Worm (Caenorhabditis elegans) whole organism, young adult: ENCODE results near the gene klo-1.

Experiments
- B0019.2 ChIP-seq: fragments of 200-800 bp; sonication (Bioruptor generic); conservative IDR thresholded peaks from 2 replicates; pipeline ENCODE4 v1.3.6; 2022; ENCODE audit warnings: missing genetic modification reagents, missing genetic modification characterization, missing compliant biosample characterization
- B0336.3 ChIP-seq: fragments of 200-800 bp; sonication (Bioruptor generic); IDR thresholded peaks from 2 replicates; pipeline ENCODE4 v1.3.6; 2022; ENCODE audit warnings: missing genetic modification characterization, missing compliant biosample characterization
- C06A6.2 ChIP-seq: fragments of 200-800 bp; sonication (Bioruptor generic); conservative IDR thresholded peaks from 2 replicates; pipeline ENCODE4 v1.3.6; 2022; ENCODE audit warnings: missing genetic modification characterization, missing compliant biosample characterization
- C17E4.6 ChIP-seq: fragments of 200-800 bp; sonication (Bioruptor generic); IDR thresholded peaks from 2 replicates; pipeline ENCODE4 v1.3.6; 2022; ENCODE audit warnings: missing genetic modification reagents, missing genetic modification characterization, missing compliant biosample characterization
- D2030.7 ChIP-seq: fragments of 200-800 bp; sonication (Bioruptor generic); IDR thresholded peaks from 2 replicates; pipeline ENCODE4 v1.3.6; 2022; ENCODE audit warnings: missing genetic modification reagents, missing genetic modification characterization, missing compliant biosample characterization
- F10E7.11 ChIP-seq: sonication (generic microtip); optimal IDR thresholded peaks from 2 replicates; lab custom pipeline; 2017; ENCODE audit warnings: mild to moderate bottlenecking, missing genetic modification characterization, moderate library complexity, missing compliant biosample characterization
- F23B12.7 ChIP-seq: sonication (generic microtip); optimal IDR thresholded peaks from 2 replicates; lab custom pipeline; 2017; ENCODE audit warnings: missing genetic modification characterization, mild to moderate bottlenecking, missing compliant biosample characterization, antibody characterized with exemption, moderate library complexity; ENCODE audit not compliant: insufficient read depth
- F39B2.1 ChIP-seq: fragments of 200-800 bp; sonication (Bioruptor generic); IDR thresholded peaks from 2 replicates; pipeline ENCODE4 v1.3.6; 2022; ENCODE audit warnings: missing genetic modification reagents, missing genetic modification characterization, missing compliant biosample characterization
- F49E8.2 ChIP-seq: sonication (generic microtip); optimal IDR thresholded peaks from 3 replicates; lab custom pipeline; 2017; ENCODE audit warnings: missing genetic modification characterization, mild to moderate bottlenecking, missing compliant biosample characterization, antibody characterized with exemption, moderate library complexity; ENCODE audit not compliant: insufficient read depth
- F52B5.7 ChIP-seq: sonication (generic microtip); optimal IDR thresholded peaks from 2 replicates; lab custom pipeline; 2016; ENCODE audit warnings: mild to moderate bottlenecking, missing genetic modification characterization, missing compliant biosample characterization
- F55B11.4 ChIP-seq: sonication (generic microtip); optimal IDR thresholded peaks from 2 replicates; lab custom pipeline; 2016; ENCODE audit warnings: missing compliant biosample characterization, missing genetic modification characterization, borderline replicate concordance; ENCODE audit not compliant: insufficient read depth
- F57C9.4 ChIP-seq: sonication (generic microtip); optimal IDR thresholded peaks from 2 replicates; lab custom pipeline; 2017; ENCODE audit warnings: mild to moderate bottlenecking, missing genetic modification characterization, missing compliant biosample characterization
- T07F8.4 ChIP-seq: sonication (generic microtip); optimal IDR thresholded peaks from 2 replicates; lab custom pipeline; 2016; ENCODE audit warnings: mild to moderate bottlenecking, missing genetic modification characterization, moderate library complexity, missing compliant biosample characterization
- Y53G8AR.9 ChIP-seq: fragments of 200-800 bp; sonication (Bioruptor generic); conservative IDR thresholded peaks from 2 replicates; pipeline ENCODE4 v1.3.6; 2022; ENCODE audit warnings: missing genetic modification reagents, missing genetic modification characterization, missing compliant biosample characterization
- Y67H2A.10 ChIP-seq: fragments of 200-800 bp; sonication (Bioruptor generic); conservative IDR thresholded peaks from 2 replicates; pipeline ENCODE4 v1.3.6; 2022; ENCODE audit warnings: missing genetic modification reagents, missing genetic modification characterization, missing compliant biosample characterization
- Y95B8A.8 ChIP-seq: fragments of 200-800 bp; sonication (Bioruptor generic); IDR thresholded peaks from 2 replicates; pipeline ENCODE4 v1.3.6; 2022; ENCODE audit warnings: missing genetic modification reagents, missing genetic modification characterization, missing compliant biosample characterization
- ZK185.1 ChIP-seq: sonication (generic microtip); optimal IDR thresholded peaks from 2 replicates; lab custom pipeline; 2016; ENCODE audit warnings: mild to moderate bottlenecking, missing genetic modification characterization, missing compliant biosample characterization; ENCODE audit not compliant: poor library complexity, severe bottlenecking
- akir-1 ChIP-seq: fragments of 200-800 bp; sonication (Bioruptor generic); optimal IDR thresholded peaks from 2 replicates; lab custom pipeline; 2018; ENCODE audit warnings: mild to moderate bottlenecking, missing genetic modification characterization, moderate library complexity, missing compliant biosample characterization
- aptf-3 ChIP-seq: fragments of 200-800 bp; sonication (Bioruptor generic); IDR thresholded peaks from 2 replicates; pipeline ENCODE4 v1.3.6; 2022; ENCODE audit warnings: missing genetic modification characterization, missing compliant biosample characterization
- atf-7 ChIP-seq: sonication (generic microtip); optimal IDR thresholded peaks from 2 replicates; lab custom pipeline; 2017; ENCODE audit warnings: mild to moderate bottlenecking, missing genetic modification characterization, missing compliant biosample characterization
- athp-1 ChIP-seq: sonication (generic microtip); optimal IDR thresholded peaks from 2 replicates; lab custom pipeline; 2017; ENCODE audit warnings: mild to moderate bottlenecking, missing genetic modification characterization, missing compliant biosample characterization
- attf-6 ChIP-seq: fragments of 200-800 bp; sonication (Bioruptor generic); IDR thresholded peaks from 2 replicates; pipeline ENCODE4 v1.3.6; 2022; ENCODE audit warnings: missing genetic modification reagents, missing genetic modification characterization, missing compliant biosample characterization
- cebp-2 ChIP-seq: fragments of 200-800 bp; sonication (Bioruptor generic); IDR thresholded peaks from 2 replicates; pipeline ENCODE4 v1.3.6; 2022; ENCODE audit warnings: missing genetic modification characterization, missing compliant biosample characterization
- ceh-79 ChIP-seq: sonication (generic microtip); optimal IDR thresholded peaks from 2 replicates; lab custom pipeline; 2017; ENCODE audit warnings: mild to moderate bottlenecking, missing genetic modification characterization, missing compliant biosample characterization
- dpl-1 ChIP-seq: fragments of 150-350 bp; optimal IDR thresholded peaks from 2 replicates; lab custom pipeline; 2014; ENCODE audit warnings: missing biosample characterization, missing genetic modification reagents, missing genetic modification characterization
- ekl-4 ChIP-seq: fragments of 200-800 bp; sonication (Bioruptor generic); IDR thresholded peaks from 2 replicates; pipeline ENCODE4 v1.3.6; 2022; ENCODE audit warnings: missing genetic modification reagents, missing genetic modification characterization, missing compliant biosample characterization
- fkh-3 ChIP-seq: sonication (generic microtip); optimal IDR thresholded peaks from 2 replicates; lab custom pipeline; 2016; ENCODE audit warnings: mild to moderate bottlenecking, missing genetic modification characterization, missing compliant biosample characterization
- gei-17 ChIP-seq: fragments of 200-800 bp; sonication (Bioruptor generic); optimal IDR thresholded peaks from 2 replicates; lab custom pipeline; 2018; ENCODE audit warnings: mild to moderate bottlenecking, missing genetic modification characterization, missing compliant biosample characterization
- hlh-12 ChIP-seq: sonication (generic microtip); optimal IDR thresholded peaks from 2 replicates; lab custom pipeline; 2016; ENCODE audit warnings: missing genetic modification characterization, missing compliant biosample characterization
- hlh-26 ChIP-seq: fragments of 200-800 bp; sonication (Bioruptor generic); conservative IDR thresholded peaks from 2 replicates; pipeline ENCODE4 v1.3.6; 2022; ENCODE audit warnings: missing genetic modification reagents, missing genetic modification characterization, missing compliant biosample characterization
- lag-1 ChIP-seq: fragments of 200-800 bp; sonication (Bioruptor generic); IDR thresholded peaks from 2 replicates; pipeline ENCODE4 v1.3.6; 2022; ENCODE audit warnings: missing genetic modification reagents, missing genetic modification characterization, missing compliant biosample characterization
- let-526 ChIP-seq: fragments of 200-800 bp; sonication (Bioruptor generic); IDR thresholded peaks from 2 replicates; pipeline ENCODE4 v1.3.6; 2022; ENCODE audit warnings: missing genetic modification reagents, missing genetic modification characterization, missing compliant biosample characterization
- lin-35 ChIP-seq, 3 experiments: fragments of 150-350 bp in 2 of 3; sonication (generic microtip) in 1 of 3; optimal IDR thresholded peaks; 2 replicates each; lab custom pipeline; 2014 to 2018; ENCODE audit warnings: missing biosample characterization in 3 of 3, missing genetic modification characterization in 3 of 3, missing genetic modification reagents in 3 of 3
- lsy-27 ChIP-seq: sonication (generic microtip); optimal IDR thresholded peaks from 2 replicates; lab custom pipeline; 2017; ENCODE audit warnings: missing genetic modification characterization, mild to moderate bottlenecking, missing compliant biosample characterization, antibody characterized with exemption, missing genotype, borderline replicate concordance; ENCODE audit not compliant: insufficient read depth
- nfya-2 ChIP-seq: fragments of 200-800 bp; sonication (Bioruptor generic); IDR thresholded peaks from 2 replicates; pipeline ENCODE4 v1.3.6; 2022; ENCODE audit warnings: missing genetic modification reagents, missing genetic modification characterization, missing compliant biosample characterization
- pbrm-1 ChIP-seq: fragments of 200-800 bp; sonication (Bioruptor generic); IDR thresholded peaks from 2 replicates; pipeline ENCODE4 v1.3.6; 2022; ENCODE audit warnings: missing genetic modification reagents, missing genetic modification characterization, missing compliant biosample characterization
- rec-8 ChIP-seq, 2 experiments: sonication (generic microtip); optimal IDR thresholded peaks; 2 replicates each; lab custom pipeline; 2016; ENCODE audit warnings: mild to moderate bottlenecking in 2 of 2, missing genetic modification characterization in 2 of 2, missing genetic modification reagents in 2 of 2, missing genotype in 2 of 2, missing biosample characterization in 1 of 2, missing compliant biosample characterization in 1 of 2, moderate library complexity in 1 of 2
- sea-2 ChIP-seq: fragments of 200-800 bp; sonication (Bioruptor generic); IDR thresholded peaks from 2 replicates; pipeline ENCODE4 v1.3.6; 2022; ENCODE audit warnings: missing genetic modification characterization, missing compliant biosample characterization
- snpc-3.4 ChIP-seq: sonication (generic microtip); optimal IDR thresholded peaks from 2 replicates; lab custom pipeline; 2017; ENCODE audit warnings: missing genetic modification characterization, mild to moderate bottlenecking, missing compliant biosample characterization, antibody characterized with exemption, moderate library complexity, missing genotype, missing genetic modification reagents
- somi-1 ChIP-seq: fragments of 200-800 bp; sonication (Bioruptor generic); optimal IDR thresholded peaks from 2 replicates; lab custom pipeline; 2018; ENCODE audit warnings: mild to moderate bottlenecking, missing genetic modification characterization, missing compliant biosample characterization
- tbx-9 ChIP-seq: sonication (generic microtip); optimal IDR thresholded peaks from 2 replicates; lab custom pipeline; 2016; ENCODE audit warnings: borderline replicate concordance, missing genetic modification characterization, inconsistent platforms, missing compliant biosample characterization
- tlf-1 ChIP-seq: fragments of 200-800 bp; sonication (Bioruptor generic); optimal IDR thresholded peaks from 2 replicates; lab custom pipeline; 2018; ENCODE audit warnings: mild to moderate bottlenecking, missing genetic modification characterization, missing compliant biosample characterization
- unc-130 ChIP-seq: sonication (generic microtip); optimal IDR thresholded peaks from 2 replicates; lab custom pipeline; 2016; ENCODE audit warnings: missing genetic modification reagents, missing genetic modification characterization, missing compliant biosample characterization
- unc-62 ChIP-seq: fragments of 150-350 bp; optimal IDR thresholded peaks from 2 replicates; lab custom pipeline; 2014; ENCODE audit warnings: missing biosample characterization, missing genetic modification reagents, missing genetic modification characterization
- ztf-18 ChIP-seq: sonication (generic microtip); optimal IDR thresholded peaks from 2 replicates; lab custom pipeline; 2016; ENCODE audit warnings: missing genotype, mild to moderate bottlenecking, missing genetic modification characterization, missing compliant biosample characterization
- ztf-26 ChIP-seq: sonication (generic microtip); optimal IDR thresholded peaks from 2 replicates; lab custom pipeline; 2017; ENCODE audit warnings: missing genetic modification characterization, missing compliant biosample characterization
- ztf-28 ChIP-seq: fragments of 200-800 bp; sonication (Bioruptor generic); IDR thresholded peaks from 2 replicates; pipeline ENCODE4 v1.3.6; 2022; ENCODE audit warnings: missing genetic modification reagents, missing genetic modification characterization, missing compliant biosample characterization
- ztf-3 ChIP-seq: fragments of 200-800 bp; sonication (Bioruptor generic); optimal IDR thresholded peaks from 2 replicates; lab custom pipeline; 2018; ENCODE audit warnings: mild to moderate bottlenecking, missing genetic modification characterization, missing compliant biosample characterization

klo-1 gene

ce11 chrIV:7789521-7789949, 41.5 kb upstream of the klo-1 start, which contains the start of gene imp-3 (continued):
- TF ChIP-seq B0336.3 (GFP tag; lab: Robert Waterston, UW) (peak; percentile 80), C06A6.2 (GFP tag; lab: Robert Waterston, UW) (no peak), somi-1 (GFP tag; lab: Kevin White, UChicago) (no peak), tbx-9 (peak; percentile 64), Y53G8AR.9 (GFP tag; lab: Robert Waterston, UW) (peak; percentile 95), ztf-18 (tag; lab: Kevin White, UChicago) (peak; percentile 18), F39B2.1 (GFP tag; lab: Robert Waterston, UW) (peak; percentile 61; the same call in 1 of the 2 replicates), hlh-12 (tag; lab: Kevin White, UChicago) (no peak), snpc-3.4 (tag; lab: Kevin White, UChicago) (peak; percentile 22), C17E4.6 (GFP tag; lab: Robert Waterston, UW) (peak; percentile 54; the same call in 1 of the 2 replicates), lag-1 (GFP tag; lab: Robert Waterston, UW) (no peak), dpl-1 (GFP tag; lab: Kevin White, UChicago) (no peak), F10E7.11 (tag; lab: Kevin White, UChicago) (peak; percentile 69), F23B12.7 (tag; lab: Kevin White, UChicago) (no peak), F55B11.4 (tag; lab: Kevin White, UChicago) (no peak), ceh-79 (peak; percentile 49), B0019.2 (no peak), ekl-4 (peak; percentile 83), ztf-28 (GFP tag; lab: Robert Waterston, UW) (0 out of 2 replicates have a peak, but pooled peaks have one; percentile 35), F52B5.7 (tag; lab: Kevin White, UChicago) (peak; percentile 84), nfya-2 (GFP tag; lab: Robert Waterston, UW) (no peak), aptf-3 (peak; percentile 35; the same call in 1 of the 2 replicates), let-526 (GFP tag; lab: Robert Waterston, UW) (no peak), D2030.7 (no peak), Y67H2A.10 (peak; percentile 33), cebp-2 (no peak), tlf-1 (GFP tag; lab: Kevin White, UChicago) (peak; percentile 53), rec-8 (tag; optimal IDR thresholded peaks at IDR 0.05; lab: Kevin White, UChicago) (no peak), T07F8.4 (tag; lab: Kevin White, UChicago) (no peak), F49E8.2 (tag; lab: Kevin White, UChicago) (peak; percentile 81), Y95B8A.8 (peak; percentile 66; the same call in 1 of the 2 replicates), ztf-26 (tag; lab: Kevin White, UChicago) (no peak), attf-6 (GFP tag; lab: Robert Waterston, UW) (no peak; the same call in 1 of the 2 replicates), sea-2 (no peak), akir-1 (GFP tag; lab: Kevin White, UChicago) (no peak), hlh-26 (GFP tag; lab: Robert Waterston, UW) (no peak), ZK185.1 (tag; lab: Kevin White, UChicago) (peak; percentile 12), F57C9.4 (tag; lab: Kevin White, UChicago) (peak; percentile 53), lsy-27 (tag; lab: Kevin White, UChicago) (no peak), athp-1 (peak; percentile 88), ztf-3 (GFP tag; lab: Kevin White, UChicago) (no peak), atf-7 (tag; lab: Kevin White, UChicago) (peak; percentile 79), unc-62 (GFP tag; lab: Kevin White, UChicago) (no peak), gei-17 (peak; percentile 1), fkh-3 (tag; lab: Kevin White, UChicago) (no peak), lin-35 (GFP tag; optimal IDR thresholded peaks at IDR 0.05; lab: Kevin White, UChicago) (peak in 1 of 3 experiments; percentile 65), unc-130 (peak; percentile 11), pbrm-1 (peak; percentile 62)
